Fruit fly (Drosophila melanogaster) whole organism, embryonic: Measurements from ENCODE around the gene CG32447.

ENCODE experiments used
- Awh ChIP-seq: fragments of 200-800 bp; sonication (Bioruptor generic); IDR thresholded peaks from 2 replicates; pipeline ENCODE4, ENCODE4 v1.3.6; 2022; ENCODE audit warnings: missing biosample characterization, missing genetic modification characterization
- CG10366 ChIP-seq: fragments of 200-800 bp; sonication (Bioruptor generic); IDR thresholded peaks from 2 replicates; pipeline ENCODE4 v1.3.6; 2022; ENCODE audit warnings: missing biosample characterization, missing genetic modification characterization
- CG10431 ChIP-seq: fragments of 200-800 bp; sonication (Bioruptor generic); optimal IDR thresholded peaks from 3 replicates; lab custom pipeline; 2018; ENCODE audit warnings: missing biosample characterization, mild to moderate bottlenecking, missing genetic modification characterization
- CG14710 ChIP-seq: fragments of 200-800 bp; sonication (Bioruptor generic); optimal IDR thresholded peaks from 3 replicates; lab custom pipeline; 2019; ENCODE audit warnings: missing biosample characterization, mild to moderate bottlenecking, missing genetic modification characterization, moderate library complexity
- CG1529 ChIP-seq: fragments of 200-800 bp; sonication (Bioruptor generic); optimal IDR thresholded peaks from 3 replicates; lab custom pipeline; 2018; ENCODE audit warnings: missing biosample characterization, missing genetic modification characterization
- CG1602 ChIP-seq: fragments of 200-800 bp; sonication (Bioruptor generic); optimal IDR thresholded peaks from 3 replicates; lab custom pipeline; 2016; ENCODE audit warnings: missing biosample characterization, missing genetic modification characterization
- CG1603 ChIP-seq: fragments of 200-800 bp; sonication (Bioruptor generic); optimal IDR thresholded peaks from 2 replicates; lab custom pipeline; 2019; ENCODE audit warnings: missing biosample characterization, mild to moderate bottlenecking, missing genetic modification characterization, moderate library complexity
- CG2120 ChIP-seq: fragments of 200-800 bp; sonication (Bioruptor generic); optimal IDR thresholded peaks from 3 replicates; lab custom pipeline; 2016; ENCODE audit warnings: missing biosample characterization, missing genetic modification characterization
- CG2129 ChIP-seq: fragments of 200-800 bp; sonication (Bioruptor generic); IDR thresholded peaks from 2 replicates; pipeline ENCODE4 v1.3.6; 2022; ENCODE audit warnings: missing biosample characterization, missing genetic modification characterization; ENCODE audit not compliant: partially characterized antibody
- CG2678 ChIP-seq: fragments of 200-800 bp; sonication (Bioruptor generic); optimal IDR thresholded peaks from 3 replicates; lab custom pipeline; 2019; ENCODE audit warnings: missing biosample characterization, mild to moderate bottlenecking, missing genetic modification characterization, moderate library complexity
- CG2875 ChIP-seq: fragments of 200-800 bp; sonication (Bioruptor generic); optimal IDR thresholded peaks from 2 replicates; lab custom pipeline; 2017; ENCODE audit warnings: missing biosample characterization, mild to moderate bottlenecking, missing genetic modification characterization, missing genetic modification reagents
- CG34224 ChIP-seq: fragments of 200-800 bp; sonication (Bioruptor generic); IDR thresholded peaks from 3 replicates; pipeline ENCODE4 v1.3.6; 2022; ENCODE audit warnings: missing biosample characterization, missing genetic modification characterization; ENCODE audit not compliant: partially characterized antibody
- CG4328 ChIP-seq: fragments of 200-800 bp; sonication (Bioruptor generic); optimal IDR thresholded peaks from 3 replicates; lab custom pipeline; 2017; ENCODE audit warnings: missing biosample characterization, missing genetic modification reagents, missing genetic modification characterization
- CG4854 ChIP-seq: fragments of 200-800 bp; sonication (Bioruptor generic); optimal IDR thresholded peaks from 2 replicates; lab custom pipeline; 2016; ENCODE audit warnings: missing biosample characterization, missing genetic modification characterization, inconsistent platforms
- CG7963 ChIP-seq: fragments of 200-800 bp; sonication (Bioruptor generic); IDR thresholded peaks from 3 replicates; pipeline ENCODE4 v1.3.6; 2022; ENCODE audit warnings: missing biosample characterization, missing genetic modification characterization; ENCODE audit not compliant: partially characterized antibody
- CG8924 ChIP-seq: fragments of 200-800 bp; optimal IDR thresholded peaks from 3 replicates; lab custom pipeline; 2019; ENCODE audit warnings: missing biosample characterization, mild to moderate bottlenecking, missing genetic modification characterization, moderate library complexity
- Dad ChIP-seq: fragments of 200-800 bp; sonication (Bioruptor generic); optimal IDR thresholded peaks from 3 replicates; lab custom pipeline; 2016; ENCODE audit warnings: missing biosample characterization, missing genetic modification characterization
- Dll ChIP-seq: fragments of 200-800 bp; sonication (Bioruptor generic); IDR thresholded peaks from 4 replicates; pipeline ENCODE4 v1.3.6; 2022; ENCODE audit warnings: missing biosample characterization, missing genetic modification characterization; ENCODE audit not compliant: partially characterized antibody
- E2f1 ChIP-seq: fragments of 200-800 bp; sonication (Bioruptor generic); IDR thresholded peaks from 2 replicates; pipeline ENCODE4 v1.3.6; 2022; ENCODE audit warnings: missing biosample characterization, missing genetic modification characterization
- E2f2 ChIP-seq: fragments of 200-800 bp; sonication (Bioruptor generic); IDR thresholded peaks from 2 replicates; pipeline ENCODE4 v1.3.6; 2022; ENCODE audit warnings: missing biosample characterization, missing genetic modification characterization
- ERR ChIP-seq: fragments of 200-800 bp; sonication (Bioruptor generic); optimal IDR thresholded peaks from 2 replicates; lab custom pipeline; 2016; ENCODE audit warnings: missing biosample characterization, missing genetic modification characterization
- Eip74EF ChIP-seq, 2 experiments: fragments of 200-800 bp in 1 of 2; fragments of >200 bp in 1 of 2; sonication (Bioruptor generic) in 1 of 2; optimal IDR thresholded peaks; 2 replicates each; lab custom pipeline; 2017 to 2019; ENCODE audit warnings: missing biosample characterization in 2 of 2, missing genetic modification characterization in 2 of 2, mild to moderate bottlenecking in 1 of 2, moderate library complexity in 1 of 2
- Gug ChIP-seq: fragments of 200-800 bp; sonication (Bioruptor generic); IDR thresholded peaks from 4 replicates; pipeline ENCODE4 v1.3.6; 2022; ENCODE audit warnings: missing biosample characterization, missing genetic modification characterization
- Med ChIP-seq: fragments of 200-800 bp; sonication (Bioruptor generic); peaks from one replicate; lab custom pipeline; 2016; ENCODE audit warnings: missing biosample characterization, missing genetic modification characterization, mild to moderate bottlenecking, inconsistent platforms, moderate library complexity
- NC2α ChIP-seq: fragments of 200-800 bp; sonication (Bioruptor generic); optimal IDR thresholded peaks from 2 replicates; lab custom pipeline; 2016; ENCODE audit warnings: missing biosample characterization, missing genetic modification characterization
- Opbp ChIP-seq: fragments of 200-800 bp; sonication (Bioruptor generic); IDR thresholded peaks from 3 replicates; pipeline ENCODE4 v1.3.6; 2022; ENCODE audit warnings: missing biosample characterization, missing genetic modification characterization; ENCODE audit not compliant: partially characterized antibody
- Rfx ChIP-seq: fragments of 200-800 bp; sonication (Bioruptor generic); IDR thresholded peaks from 2 replicates; pipeline ENCODE4 v1.3.6; 2022; ENCODE audit warnings: missing biosample characterization, missing genetic modification characterization
- Sox102F ChIP-seq: fragments of 200-800 bp; sonication (Bioruptor generic); optimal IDR thresholded peaks from 2 replicates; lab custom pipeline; 2018; ENCODE audit warnings: missing biosample characterization, mild to moderate bottlenecking, missing genetic modification characterization, moderate library complexity
- ab ChIP-seq: fragments of 200-800 bp; sonication (Bioruptor generic); optimal IDR thresholded peaks from 2 replicates; lab custom pipeline; 2016; ENCODE audit warnings: missing biosample characterization, missing genetic modification characterization
- ato ChIP-seq: fragments of 200-800 bp; sonication (Bioruptor generic); IDR thresholded peaks from 2 replicates; pipeline ENCODE4 v1.3.6; 2022; ENCODE audit warnings: missing biosample characterization, missing genetic modification characterization; ENCODE audit not compliant: partially characterized antibody
- br ChIP-seq: fragments of >200 bp; optimal IDR thresholded peaks from 2 replicates; lab custom pipeline; 2017
- cas ChIP-seq: fragments of 200-800 bp; sonication (Bioruptor generic); IDR thresholded peaks from 2 replicates; pipeline ENCODE4 v1.3.6; 2022; ENCODE audit warnings: missing biosample characterization, missing genetic modification characterization
- dati ChIP-seq: fragments of 200-800 bp; sonication (Bioruptor generic); IDR thresholded peaks from 2 replicates; pipeline ENCODE4 v1.3.6; 2022; ENCODE audit warnings: missing biosample characterization, missing genetic modification characterization
- dimm ChIP-seq: fragments of 200-800 bp; sonication (Bioruptor generic); IDR thresholded peaks from 2 replicates; pipeline ENCODE4 v1.3.6; 2022; ENCODE audit warnings: missing biosample characterization, missing genetic modification characterization
- dm ChIP-seq: fragments of 200-800 bp; sonication (Bioruptor generic); optimal IDR thresholded peaks from 3 replicates; lab custom pipeline; 2016; ENCODE audit warnings: missing biosample characterization, missing genetic modification characterization
- esg ChIP-seq: fragments of 200-800 bp; sonication (Bioruptor generic); conservative IDR thresholded peaks from 2 replicates; pipeline ENCODE4 v1.3.6; 2022; ENCODE audit warnings: missing biosample characterization, missing genetic modification characterization
- ind ChIP-seq: fragments of 200-800 bp; sonication (Bioruptor generic); optimal IDR thresholded peaks from 3 replicates; lab custom pipeline; 2016; ENCODE audit warnings: missing biosample characterization, missing genetic modification characterization
- lilli ChIP-seq: fragments of 200-800 bp; sonication (Bioruptor generic); optimal IDR thresholded peaks from 3 replicates; lab custom pipeline; 2016; ENCODE audit warnings: missing biosample characterization, missing genetic modification characterization
- oc ChIP-seq: fragments of 200-800 bp; sonication (Bioruptor generic); optimal IDR thresholded peaks from 2 replicates; lab custom pipeline; 2018; ENCODE audit warnings: missing biosample characterization, mild to moderate bottlenecking, missing genetic modification characterization, moderate library complexity
- otp ChIP-seq: fragments of 200-800 bp; sonication (Bioruptor generic); IDR thresholded peaks from 3 replicates; pipeline ENCODE4, ENCODE4 v1.3.6; 2022; ENCODE audit warnings: missing biosample characterization, missing genetic modification characterization
- prd ChIP-seq, 3 experiments: fragments of >200 bp in 2 of 3; fragments of 200-800 bp in 1 of 3; sonication (Bioruptor generic) in 1 of 3; optimal IDR thresholded peaks in 2 of 3; IDR thresholded peaks in 1 of 3; 2 replicates in 2 of 3; 3 replicates in 1 of 3; pipeline versions ENCODE4 v1.3.6 to Lab custom; 2017 to 2022; ENCODE audit warnings: missing biosample characterization in 1 of 3, missing genetic modification characterization in 1 of 3
- rib ChIP-seq: fragments of 200-800 bp; sonication (Bioruptor generic); IDR thresholded peaks from 2 replicates; pipeline ENCODE4 v1.3.6; 2022; ENCODE audit warnings: missing biosample characterization, missing genetic modification characterization
- salm ChIP-seq: fragments of 200-800 bp; sonication (Bioruptor generic); optimal IDR thresholded peaks from 2 replicates; lab custom pipeline; 2018; ENCODE audit warnings: missing biosample characterization, mild to moderate bottlenecking, missing genetic modification characterization
- scrt ChIP-seq: fragments of 200-800 bp; sonication (Bioruptor generic); optimal IDR thresholded peaks from 2 replicates; lab custom pipeline; 2018; ENCODE audit warnings: missing biosample characterization, mild to moderate bottlenecking, missing genetic modification characterization, moderate library complexity
- shn ChIP-seq: fragments of 200-800 bp; sonication (Bioruptor generic); optimal IDR thresholded peaks from 3 replicates; lab custom pipeline; 2016; ENCODE audit warnings: missing biosample characterization, missing genetic modification characterization
- sim ChIP-seq: fragments of 200-800 bp; sonication (Bioruptor generic); IDR thresholded peaks from 2 replicates; pipeline ENCODE4 v1.3.6; 2022; ENCODE audit warnings: missing biosample characterization, missing genetic modification characterization
- slbo ChIP-seq: fragments of 200-800 bp; sonication (Bioruptor generic); IDR thresholded peaks from 2 replicates; pipeline ENCODE4 v1.3.6; 2022; ENCODE audit warnings: missing biosample characterization, missing genetic modification characterization
- tio ChIP-seq: fragments of 200-800 bp; sonication (Bioruptor generic); optimal IDR thresholded peaks from 2 replicates; lab custom pipeline; 2017; ENCODE audit warnings: missing biosample characterization, missing genetic modification characterization, inconsistent platforms
- trh ChIP-seq: fragments of 200-800 bp; sonication (Bioruptor generic); optimal IDR thresholded peaks from 2 replicates; lab custom pipeline; 2016; ENCODE audit warnings: missing biosample characterization, missing genetic modification characterization
- z ChIP-seq: fragments of 200-800 bp; sonication (Bioruptor generic); IDR thresholded peaks from 3 replicates; pipeline ENCODE4 v1.3.6; 2022; ENCODE audit warnings: missing biosample characterization, missing genetic modification characterization
- zen2 ChIP-seq: fragments of 200-800 bp; sonication (Bioruptor generic); IDR thresholded peaks from 3 replicates; pipeline ENCODE4 v1.3.6; 2022; ENCODE audit warnings: missing biosample characterization, missing genetic modification characterization; ENCODE audit not compliant: partially characterized antibody

The CG32447 gene

DNA sequence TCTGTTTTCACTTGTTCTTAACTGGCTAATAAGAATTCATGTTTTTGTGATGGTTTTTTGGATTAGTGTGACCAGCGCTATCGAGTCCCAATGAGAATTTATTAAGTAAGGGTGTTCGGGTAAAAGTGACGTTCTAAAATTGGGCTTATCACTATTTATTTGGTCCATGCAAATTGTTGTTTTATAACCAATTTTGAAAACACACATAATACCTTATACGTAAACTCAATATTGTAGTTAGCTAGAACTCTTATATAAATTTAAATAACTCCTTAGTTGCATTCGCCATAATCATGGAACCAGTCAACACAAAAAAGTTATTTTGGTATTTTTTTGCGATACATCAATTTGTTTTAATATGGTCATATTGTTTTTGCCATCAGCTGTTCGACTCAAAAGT lies 26.5 kb downstream of the CG32447 start, which contains the start of the genes Als2 and CG11248 (continued):
- TF ChIP-seq dati (GFP tag; lab: Robert Waterston, UW) (no peak), CG1602 (peak; percentile 81), z (GFP tag; lab: Robert Waterston, UW) (no peak), Dll (GFP tag; lab: Robert Waterston, UW) (peak; percentile 41; the same call in 1 of the 4 replicates), Rfx (GFP tag; lab: Robert Waterston, UW) (peak; percentile 80), E2f2 (GFP tag; lab: Robert Waterston, UW) (peak; percentile 32; the same call in 1 of the 2 replicates), CG4854 (no peak), CG8924 (tag; lab: Kevin White, UChicago) (peak; percentile 91), CG1603 (tag; lab: Kevin White, UChicago) (no peak), Opbp (no peak), ato (no peak), CG4328 (GFP tag; lab: Kevin White, UChicago) (no peak), ERR (GFP tag; lab: Kevin White, UChicago) (peak; percentile 18), CG2875 (GFP tag; lab: Kevin White, UChicago) (no peak), zen2 (GFP tag; lab: Robert Waterston, UW) (no peak), sim (GFP tag; lab: Robert Waterston, UW) (no peak), CG34224 (GFP tag; lab: Robert Waterston, UW) (no peak), Awh (GFP tag; lab: Robert Waterston, UW) (0 out of 2 replicates have a peak, but pooled peaks have one; percentile 18), Sox102F (GFP tag; lab: Kevin White, UChicago) (peak; percentile 77), CG10366 (peak; percentile 68), CG10431 (GFP tag; lab: Kevin White, UChicago) (no peak), tio (no peak), Gug (peak; percentile 61; the same call in 2 of the 4 replicates), slbo (peak; percentile 84), prd (optimal IDR thresholded peaks at IDR 0.05; lab: Kevin White, UChicago) (no peak), prd (GFP tag; IDR thresholded peaks at IDR 0.05; lab: Robert Waterston, UW) (peak; percentile 84), Dad (GFP tag; lab: Kevin White, UChicago) (peak; percentile 36), otp (GFP tag; lab: Robert Waterston, UW) (peak; percentile 34; the same call in 1 of the 3 replicates), ind (GFP tag; lab: Kevin White, UChicago) (peak; percentile 79), shn (GFP tag; lab: Kevin White, UChicago) (peak; percentile 70), scrt (GFP tag; lab: Kevin White, UChicago) (no peak), CG2678 (tag; lab: Kevin White, UChicago) (peak; percentile 82), ab (GFP tag; lab: Kevin White, UChicago) (no peak), Med (GFP tag; lab: Kevin White, UChicago) (no peak), CG14710 (tag; lab: Kevin White, UChicago) (peak; percentile 88), rib (no peak), CG1529 (no peak), lilli (GFP tag; lab: Kevin White, UChicago) (peak; percentile 80), CG2120 (peak; percentile 87), trh (GFP tag; lab: Kevin White, UChicago) (peak; percentile 24), dimm (no peak), oc (tag; lab: Kevin White, UChicago) (no peak), NC2α (GFP tag; lab: Kevin White, UChicago) (no peak), salm (tag; lab: Kevin White, UChicago) (no peak), br (lab: Kevin White, UChicago) (no peak), E2f1 (GFP tag; lab: Robert Waterston, UW) (peak; percentile 63), dm (GFP tag; lab: Kevin White, UChicago) (peak; percentile 58), CG2129 (no peak), Eip74EF (GFP tag; optimal IDR thresholded peaks at IDR 0.05; lab: Kevin White, UChicago) (no peak), cas (GFP tag; lab: Robert Waterston, UW) (no peak), CG7963 (GFP tag; lab: Robert Waterston, UW) (no peak), esg (GFP tag; lab: Robert Waterston, UW) (peak; percentile 62)
